Fruit fly (Drosophila melanogaster) S2 (cell line): ENCODE data around the gene CG10669.

Experiments used
- CG8478 ChIP-seq: fragments of >200 bp; optimal IDR thresholded peaks from 2 replicates; lab custom pipeline; 2018
- CTCF ChIP-seq, 2 experiments: fragments of >200 bp; optimal IDR thresholded peaks; 2 replicates each; lab custom pipeline; 2018

CG10669 gene

DNA sequence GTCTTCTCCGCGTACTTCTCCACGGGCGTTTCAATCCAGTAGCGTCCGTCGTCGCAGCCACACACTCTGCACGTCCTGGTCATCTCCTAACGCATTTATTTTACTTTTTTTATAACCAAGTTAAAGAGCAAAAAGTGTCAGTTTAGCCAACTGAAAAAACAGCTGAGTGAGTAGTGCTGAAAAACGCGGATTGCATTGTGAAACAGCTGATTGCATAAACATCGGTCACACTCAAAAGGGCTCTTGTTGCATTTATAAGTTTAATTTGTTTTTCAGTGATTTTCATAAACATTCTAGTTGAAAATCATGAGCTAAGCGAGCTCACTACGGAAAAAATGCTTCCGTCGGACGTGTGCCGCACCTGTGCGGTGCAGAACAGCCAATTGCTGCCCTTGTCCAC, at the start of gene CG10669, which contains the start of gene CG11902:
Gene CG10669 (minus strand): TSS at position 179 of the 400 bp plus-strand sequence.
Gene CG11902 (plus strand): TSS at position 193 of the 400 bp plus-strand sequence.
- TF ChIP-seq CG8478 = no peak
- TF ChIP-seq CTCF (optimal IDR thresholded peaks at IDR 0.05; lab: Kevin White, UChicago) = no peak

DNA sequence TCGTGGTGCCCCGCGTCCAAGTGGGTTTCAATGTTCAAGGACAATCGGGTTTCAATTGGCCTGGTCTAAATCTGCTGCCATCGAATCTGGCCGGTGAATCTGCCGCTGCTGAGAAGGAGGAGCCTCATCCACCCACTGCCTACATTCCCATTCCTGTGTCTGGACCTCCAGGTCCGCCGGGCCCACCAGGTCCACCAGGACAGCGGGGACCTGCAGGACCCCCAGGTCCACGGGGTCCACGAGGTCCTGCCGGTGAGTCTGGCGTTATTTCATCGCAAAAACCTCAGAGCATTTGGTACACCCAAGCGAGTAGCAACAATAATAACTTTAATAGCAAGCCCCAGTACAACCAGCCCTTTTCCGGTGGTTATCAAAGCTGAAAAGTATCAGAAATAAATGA, 49.2 kb upstream of the CG10669 start:
- TF ChIP-seq CTCF (optimal IDR thresholded peaks at IDR 0.05; lab: Kevin White, UChicago) (no peak), CG8478 (no peak)

DNA sequence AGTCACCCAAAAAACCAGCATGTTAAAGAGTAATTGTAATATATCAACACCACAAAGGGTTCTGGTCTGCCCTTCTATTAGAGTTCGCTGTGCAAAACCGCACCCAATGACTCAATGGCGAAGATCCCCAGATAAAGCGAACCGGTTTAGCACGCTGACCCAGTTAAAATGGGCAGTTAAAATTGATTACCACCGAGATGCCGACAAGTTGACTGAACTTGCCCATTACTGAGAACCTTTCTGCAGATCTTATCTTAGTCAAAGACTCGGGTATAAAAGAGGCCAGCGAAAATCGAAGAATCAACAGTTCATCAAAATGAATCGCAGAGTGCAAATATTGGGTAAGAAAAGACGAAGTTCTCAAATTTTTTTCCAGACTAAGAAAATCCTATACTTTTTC, 48.4 kb upstream of the CG10669 start, which contains the start of gene CG31437:
Gene CG31437 (plus strand): TSS at position 301 of the 400 bp plus-strand sequence.
- TF ChIP-seq CTCF (optimal IDR thresholded peaks at IDR 0.05; lab: Kevin White, UChicago) (no peak), CG8478 (no peak)

DNA sequence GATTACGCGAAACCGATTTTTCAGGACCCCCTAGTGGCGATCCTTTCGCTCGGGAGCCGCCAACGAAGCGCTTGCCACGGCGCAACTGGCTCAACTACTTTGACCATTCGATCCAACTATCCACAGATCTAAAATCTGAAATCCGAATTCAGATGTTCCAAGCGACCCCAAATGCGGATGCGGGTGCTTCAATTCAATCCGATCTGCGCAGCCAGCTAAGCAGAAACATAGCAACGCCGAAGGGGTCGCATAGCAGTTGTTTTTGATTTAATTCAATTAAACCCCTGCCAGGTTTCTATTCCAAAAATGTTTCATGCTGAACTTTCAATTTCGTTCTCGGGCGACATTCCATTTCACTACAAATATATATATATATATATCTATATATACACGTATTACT, 47.6 kb upstream of the CG10669 start, which contains the start of gene alrm:
Gene alrm (minus strand): TSS at position 101 of the 400 bp plus-strand sequence.
- no peak for TF ChIP-seq CTCF (optimal IDR thresholded peaks at IDR 0.05; lab: Kevin White, UChicago)
- TF ChIP-seq CG8478 = no peak

DNA sequence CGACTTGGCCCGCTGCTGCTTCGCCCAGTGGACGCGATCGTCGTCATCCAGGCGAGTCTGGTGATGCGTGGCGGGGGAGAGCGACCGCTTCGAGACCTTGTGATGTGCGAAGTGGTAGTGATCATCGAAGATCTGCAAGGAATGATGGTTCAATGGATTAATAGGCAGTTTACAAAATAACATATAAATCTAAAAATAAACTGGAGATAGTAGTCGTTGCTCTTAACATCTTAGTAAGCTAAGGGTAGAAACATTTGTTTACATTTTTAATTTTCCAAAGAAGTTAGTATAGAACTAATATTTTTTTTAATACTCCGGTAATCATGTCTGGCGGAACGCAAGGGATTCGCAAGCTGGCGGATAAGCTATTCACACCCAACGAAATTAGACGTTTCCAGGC, 22.9 kb upstream of the CG10669 start, which contains the start of gene ND-49L:
Gene ND-49L (plus strand): TSS at position 301 of the 400 bp plus-strand sequence.
- TF ChIP-seq CG8478 (no peak), CTCF (optimal IDR thresholded peaks at IDR 0.05; lab: Kevin White, UChicago) (no peak)

DNA sequence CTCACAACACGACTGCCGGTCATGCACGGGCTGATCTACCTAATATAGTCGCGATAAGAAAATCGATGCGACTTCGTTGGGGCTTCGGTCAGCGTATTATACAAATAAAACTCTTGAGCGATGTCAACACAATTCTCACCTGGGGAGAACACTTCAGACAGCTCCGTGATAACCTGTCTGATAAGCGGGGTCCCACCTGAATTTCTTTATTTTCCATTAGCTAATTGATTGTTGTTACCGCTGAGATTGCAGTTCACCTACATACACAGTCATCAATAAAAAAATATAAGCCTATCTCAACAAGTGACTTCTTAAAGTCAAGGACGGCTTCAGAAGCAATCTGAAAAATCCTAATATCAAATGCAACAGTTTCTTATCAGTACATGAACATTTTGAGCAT, 11.9 kb upstream of the CG10669 start, which contains the start of gene tobi:
Gene tobi (minus strand): TSS at position 23 of the 400 bp plus-strand sequence.
- TF ChIP-seq CG8478 (no peak), CTCF (optimal IDR thresholded peaks at IDR 0.05; lab: Kevin White, UChicago) (no peak)

DNA sequence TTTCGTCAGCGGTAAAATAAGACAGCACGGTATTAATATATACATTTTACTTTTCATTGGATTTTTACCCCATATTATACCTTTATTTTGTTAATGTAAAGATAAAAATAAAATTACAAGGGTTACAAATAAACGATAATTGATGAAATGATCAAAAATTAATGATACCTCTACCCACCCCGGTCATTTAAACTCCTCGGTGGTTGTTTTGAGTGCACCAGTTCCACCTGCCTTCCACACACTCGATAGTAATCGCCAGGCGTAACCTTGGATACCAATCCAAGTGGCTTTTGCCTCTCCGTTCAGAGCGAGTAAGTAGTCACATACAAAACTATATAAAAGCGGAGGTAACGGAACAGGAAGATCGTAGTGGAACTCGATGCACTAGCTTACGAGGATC, 4.9 kb upstream of the CG10669 start, which contains the start of gene rha:
Gene rha (plus strand): TSS at position 301 of the 400 bp plus-strand sequence.
- TF ChIP-seq CTCF (optimal IDR thresholded peaks at IDR 0.05; lab: Kevin White, UChicago) (no peak), CG8478 (no peak)

DNA sequence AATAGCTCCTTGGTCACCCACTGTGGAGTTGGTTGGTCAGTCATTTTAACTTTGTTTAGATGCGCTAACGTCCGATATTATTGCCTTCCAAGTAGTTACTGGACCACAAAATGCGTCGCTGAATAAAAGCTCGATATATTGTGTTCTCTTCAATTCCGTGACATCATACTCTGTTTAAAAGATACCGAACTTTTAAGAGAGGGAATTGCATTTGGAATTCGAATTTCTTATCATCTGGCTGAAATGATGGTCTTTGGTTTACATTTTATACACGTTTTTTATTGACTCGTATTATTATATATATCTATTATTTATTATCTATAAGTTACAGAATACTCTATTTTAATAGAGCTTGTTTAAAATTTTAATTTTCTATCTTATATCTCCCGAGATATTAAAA, 3.9 kb downstream of the CG10669 start, which contains the start of gene CHKov2:
Gene CHKov2 (minus strand): TSS at position 101 of the 400 bp plus-strand sequence.
- TF ChIP-seq CTCF (optimal IDR thresholded peaks at IDR 0.05; lab: Kevin White, UChicago) (no peak), CG8478 (no peak)

DNA sequence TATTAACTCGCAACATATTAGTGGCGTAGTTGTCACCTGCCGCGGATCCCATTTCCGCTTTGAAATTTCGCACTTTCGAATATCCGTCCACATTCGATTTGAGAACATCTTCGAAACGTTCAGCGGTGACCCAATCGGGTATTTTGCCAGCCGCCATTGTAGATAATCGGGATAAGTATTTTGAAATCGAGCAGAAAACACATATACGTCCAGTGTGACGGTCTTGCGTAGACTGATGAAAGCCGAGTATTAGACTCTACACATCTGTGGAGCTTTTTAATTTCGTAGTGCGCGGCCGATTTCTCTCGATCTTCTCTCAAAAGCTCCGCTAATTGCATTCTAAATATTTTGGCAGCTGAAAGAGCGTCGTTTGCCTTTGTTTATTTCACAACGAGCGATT, 6.0 kb downstream of the CG10669 start, which contains the start of gene CHKov1:
Gene CHKov1 (minus strand): TSS at position 238 of the 400 bp plus-strand sequence.
- TF ChIP-seq CTCF (optimal IDR thresholded peaks at IDR 0.05; lab: Kevin White, UChicago) (no peak), CG8478 (no peak)

DNA sequence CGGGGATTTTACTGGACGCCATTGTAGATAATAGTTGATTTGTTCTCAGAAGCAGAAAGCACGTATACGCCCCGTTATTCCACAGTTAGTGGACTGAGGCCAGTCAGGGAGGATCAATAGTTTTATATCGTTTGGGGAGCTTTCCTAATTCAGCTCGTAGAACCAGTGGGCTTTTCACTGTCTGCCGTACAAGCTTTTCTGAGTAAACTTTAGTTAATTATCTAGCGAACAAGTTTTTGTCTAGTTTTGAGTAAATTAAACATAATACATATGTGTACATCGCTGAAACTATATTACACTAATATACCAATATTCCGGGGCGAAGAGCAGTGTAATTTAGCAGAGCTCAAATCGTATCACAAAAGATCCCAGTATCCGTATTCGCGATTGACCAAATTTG, 12.4 kb downstream of the CG10669 start, which contains the start of gene CG10562:
Gene CG10562 (minus strand): TSS at position 101 of the 400 bp plus-strand sequence.
- TF ChIP-seq CTCF (optimal IDR thresholded peaks at IDR 0.05; lab: Kevin White, UChicago) (no peak), CG8478 (no peak)

DNA sequence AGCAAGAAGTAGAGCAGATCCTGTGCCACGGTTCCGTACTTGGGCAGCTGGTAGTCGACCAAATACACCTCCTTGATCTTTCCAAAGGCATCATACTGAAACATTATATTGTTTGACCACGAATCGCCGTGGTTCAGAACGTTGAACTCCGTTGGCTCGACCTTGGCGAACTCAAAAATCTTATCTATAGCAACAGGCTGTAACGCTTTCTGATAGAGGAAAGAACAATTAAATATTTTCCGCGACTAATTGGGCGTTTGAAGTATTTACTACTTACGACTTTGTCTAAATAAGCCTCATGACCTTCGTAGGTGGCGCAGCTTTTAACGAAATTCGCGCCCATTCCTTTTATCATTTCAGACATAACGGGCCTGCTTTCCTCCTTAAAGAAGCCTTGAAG, 13.4 kb downstream of the CG10669 start:
- TF ChIP-seq CTCF (optimal IDR thresholded peaks at IDR 0.05; lab: Kevin White, UChicago) (no peak), CG8478 (no peak)

DNA sequence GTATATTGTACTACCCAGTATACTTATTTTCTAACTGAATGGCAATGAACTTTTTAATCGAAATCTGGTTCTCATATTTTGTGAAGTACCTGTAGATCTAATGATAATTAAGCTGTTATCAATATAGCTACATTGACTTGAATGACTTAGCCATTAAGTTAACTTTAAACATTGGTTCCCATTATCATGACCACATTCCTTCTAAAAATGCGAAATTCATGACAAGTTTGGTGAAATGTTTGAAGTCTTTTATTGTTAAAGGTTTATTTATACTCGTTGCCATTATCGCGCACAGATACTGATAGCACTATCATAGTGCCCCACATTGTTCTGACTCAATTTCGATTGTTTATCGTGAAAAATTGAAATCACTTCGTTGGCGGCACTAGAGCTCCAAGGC, 14.1 kb downstream of the CG10669 start:
- TF ChIP-seq CG8478 (no peak), CTCF (optimal IDR thresholded peaks at IDR 0.05; lab: Kevin White, UChicago) (no peak)

DNA sequence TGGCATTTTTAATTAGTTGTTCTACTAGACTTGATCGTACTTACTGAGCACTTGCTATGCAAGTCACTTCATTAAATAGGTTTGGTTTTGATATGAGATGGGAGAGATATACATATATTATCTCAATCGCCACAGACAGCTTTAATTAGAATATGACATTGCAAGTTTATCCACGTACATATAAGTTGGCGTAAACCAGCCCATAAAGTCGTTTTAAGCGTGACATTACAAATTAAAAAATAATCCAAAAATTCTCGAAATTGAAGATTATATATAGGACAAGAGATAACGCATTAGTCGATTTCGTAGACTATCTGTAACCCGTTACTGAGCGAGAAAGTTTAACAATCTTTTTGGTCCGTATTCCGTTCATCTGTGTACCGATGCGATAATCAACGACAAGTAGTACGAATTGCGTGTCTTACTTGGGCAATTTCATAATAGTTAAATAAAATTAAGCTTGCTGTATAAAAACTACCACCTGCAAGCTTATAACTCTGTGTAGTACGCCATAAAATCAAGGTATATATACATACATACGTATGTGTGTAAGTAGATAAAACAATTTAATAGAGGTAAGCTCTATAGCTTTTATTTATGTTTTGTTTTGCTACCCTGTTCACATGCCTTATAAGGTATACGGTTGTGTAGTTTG, 14.9 kb downstream of the CG10669 start, which contains the start of gene CG10560:
Gene CG10560 (minus strand): TSS at position 51 of the 655 bp plus-strand sequence.
- TF ChIP-seq CTCF (optimal IDR thresholded peaks at IDR 0.05; lab: Kevin White, UChicago) (no peak), CG8478 (no peak)

DNA sequence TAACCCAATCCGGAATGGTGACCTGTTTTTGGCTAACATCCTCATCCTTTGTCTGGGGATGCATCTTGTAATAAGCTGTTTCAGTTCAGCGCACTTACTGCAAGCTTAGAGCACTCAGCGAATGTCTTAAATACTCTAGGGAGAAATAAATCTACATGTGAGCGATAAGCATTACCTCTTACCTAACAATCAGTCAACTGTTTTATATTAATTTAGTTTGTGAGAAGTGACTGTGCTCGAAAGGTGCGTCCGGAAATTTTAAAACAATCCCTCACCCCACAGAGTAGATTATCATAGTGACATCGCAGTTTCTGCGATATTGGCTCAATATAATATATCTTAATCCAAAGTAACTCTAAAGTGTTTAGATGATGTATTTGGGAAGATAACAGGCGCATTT, 17.0 kb downstream of the CG10669 start, which contains the start of gene CG10553:
Gene CG10553 (minus strand): TSS at position 101 of the 400 bp plus-strand sequence.
- TF ChIP-seq CTCF (optimal IDR thresholded peaks at IDR 0.05; lab: Kevin White, UChicago) (no peak), CG8478 (no peak)

DNA sequence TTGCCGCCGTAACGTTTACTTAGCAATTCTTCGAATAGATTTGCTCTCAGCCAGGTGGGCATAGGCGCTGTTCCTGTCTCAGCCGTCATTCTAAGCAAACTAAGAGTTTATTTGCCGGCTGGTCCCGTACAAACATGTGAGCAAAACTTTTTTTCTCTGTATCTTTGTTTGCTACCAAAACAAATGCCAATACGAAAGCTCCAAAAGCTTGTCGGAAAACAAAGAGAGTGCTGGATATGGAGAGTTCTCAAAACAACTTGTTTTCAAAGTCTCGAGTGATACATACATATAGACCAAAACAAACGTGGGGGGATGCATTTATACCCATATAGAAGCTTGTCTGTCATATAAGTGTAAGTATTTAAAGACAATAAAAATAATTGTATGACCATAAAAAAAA, 19.0 kb downstream of the CG10669 start, which contains the start of gene CG10559:
Gene CG10559 (minus strand): TSS at position 101 of the 400 bp plus-strand sequence.
- no peak for TF ChIP-seq CG8478
- TF ChIP-seq CTCF (optimal IDR thresholded peaks at IDR 0.05; lab: Kevin White, UChicago) = no peak

DNA sequence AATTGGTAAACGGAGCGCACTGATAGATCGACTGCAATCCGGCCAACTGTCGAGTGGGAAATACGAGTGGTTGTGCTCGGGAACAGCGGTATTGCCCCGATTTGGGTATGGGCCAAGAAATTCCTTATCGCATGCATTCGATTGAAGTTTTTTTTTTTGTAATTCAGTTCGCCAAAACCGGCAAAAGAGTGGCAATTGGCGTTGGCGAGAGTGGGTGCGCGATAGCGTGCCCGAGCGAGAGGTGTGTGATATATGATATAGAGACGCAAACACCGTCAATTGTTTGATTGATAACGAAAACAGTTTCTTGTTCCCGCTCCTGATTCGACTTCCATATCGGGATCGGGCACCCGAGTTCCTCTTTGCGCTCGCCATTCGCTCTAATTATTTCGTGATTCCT, 21.3 kb downstream of the CG10669 start, which contains the start of gene CG31087:
Gene CG31087 (minus strand): TSS at position 63 of the 400 bp plus-strand sequence.
- TF ChIP-seq CG8478 (no peak), CTCF (optimal IDR thresholded peaks at IDR 0.05; lab: Kevin White, UChicago) (no peak)
